Worm (Caenorhabditis elegans) whole organism, midembryonic: Measurements from ENCODE around the gene lido-7.

Source experiments
- T22C8.4 ChIP-seq: fragments of 200-800 bp; sonication (Bioruptor generic); IDR thresholded peaks from 2 replicates; pipeline ENCODE4 v1.3.6; 2022; ENCODE audit warnings: missing genetic modification characterization, missing compliant biosample characterization
- klf-2 ChIP-seq: fragments of 200-800 bp; sonication (Bioruptor generic); conservative IDR thresholded peaks from 2 replicates; pipeline ENCODE4 v1.3.6; 2022; ENCODE audit warnings: missing genetic modification reagents, missing genetic modification characterization, missing compliant biosample characterization
- ref-1 ChIP-seq: fragments of 200-800 bp; sonication (Bioruptor generic); conservative IDR thresholded peaks from 2 replicates; pipeline ENCODE4 v1.3.6; 2022; ENCODE audit warnings: missing genetic modification reagents, missing genetic modification characterization, missing compliant biosample characterization
- tab-1 ChIP-seq: fragments of 200-800 bp; sonication (Bioruptor generic); IDR thresholded peaks from 2 replicates; pipeline ENCODE4 v1.3.6; 2022; ENCODE audit warnings: missing genetic modification characterization, missing compliant biosample characterization

DNA sequence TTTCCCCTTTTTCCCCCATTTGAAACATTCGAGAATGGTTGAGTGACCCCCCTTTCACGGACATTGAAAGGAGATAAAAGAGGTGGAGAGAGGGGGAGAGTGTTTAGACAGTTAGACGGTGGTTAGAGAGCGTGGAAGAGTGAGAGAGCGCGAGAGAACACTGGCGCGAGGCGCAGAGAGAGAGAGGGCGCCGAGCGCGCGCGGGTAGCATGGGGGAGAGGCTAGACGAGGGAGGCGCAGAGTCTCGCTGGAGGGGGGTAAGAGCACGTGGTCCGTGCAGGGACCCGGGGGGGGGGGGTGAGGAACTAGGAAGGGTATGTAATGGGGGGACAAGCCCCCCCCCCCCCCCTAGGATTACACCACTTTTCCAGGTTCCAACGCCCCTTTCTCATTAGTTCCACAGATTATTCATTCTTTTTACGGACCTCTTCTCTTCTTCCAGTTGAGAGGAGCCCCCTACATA, 14.1 kb upstream of the lido-7 start:
- TF ChIP-seq T22C8.4 (no peak), ref-1 (GFP tag; lab: Robert Waterston, UW) (0 out of 2 replicates have a peak, but pooled peaks have one; percentile 11), klf-2 (no peak), tab-1 (GFP tag; lab: Robert Waterston, UW) (no peak)
